Worm (Caenorhabditis elegans) whole organism, midembryonic: ENCODE results near the gene C30B5.2.

Experiments used
- cog-1 ChIP-seq: sonication (generic microtip); optimal IDR thresholded peaks from 2 replicates; lab custom pipeline; 2016; ENCODE audit warnings: missing genetic modification characterization, missing compliant biosample characterization
- ref-1 ChIP-seq: fragments of 200-800 bp; sonication (Bioruptor generic); conservative IDR thresholded peaks from 2 replicates; pipeline ENCODE4 v1.3.6; 2022; ENCODE audit warnings: missing genetic modification reagents, missing genetic modification characterization, missing compliant biosample characterization
- tab-1 ChIP-seq: fragments of 200-800 bp; sonication (Bioruptor generic); IDR thresholded peaks from 2 replicates; pipeline ENCODE4 v1.3.6; 2022; ENCODE audit warnings: missing genetic modification characterization, missing compliant biosample characterization
- ztf-29 ChIP-seq: fragments of 200-800 bp; sonication (Bioruptor generic); IDR thresholded peaks from 2 replicates; pipeline ENCODE4 v1.3.6; 2022; ENCODE audit warnings: missing genetic modification reagents, missing genetic modification characterization, missing compliant biosample characterization

ce11 chrII:6160994-6161393 lies 36.0 kb upstream of the C30B5.2 start, which contains the start of gene exp-1:
- TF ChIP-seq ztf-29 (GFP tag; lab: Robert Waterston, UW) (no peak), tab-1 (GFP tag; lab: Robert Waterston, UW) (no peak), cog-1 (tag; lab: Kevin White, UChicago) (no peak), ref-1 (GFP tag; lab: Robert Waterston, UW) (no peak)
